Worm (Caenorhabditis elegans) whole organism, midembryonic: ENCODE data around the gene rgs-7.

Experiments
- flt-1 ChIP-seq: fragments of 200-800 bp; sonication (Bioruptor generic); IDR thresholded peaks from 2 replicates; pipeline ENCODE4 v1.3.6; 2022; ENCODE audit warnings: missing genetic modification characterization, missing compliant biosample characterization
- ref-1 ChIP-seq: fragments of 200-800 bp; sonication (Bioruptor generic); conservative IDR thresholded peaks from 2 replicates; pipeline ENCODE4 v1.3.6; 2022; ENCODE audit warnings: missing genetic modification reagents, missing genetic modification characterization, missing compliant biosample characterization

DNA sequence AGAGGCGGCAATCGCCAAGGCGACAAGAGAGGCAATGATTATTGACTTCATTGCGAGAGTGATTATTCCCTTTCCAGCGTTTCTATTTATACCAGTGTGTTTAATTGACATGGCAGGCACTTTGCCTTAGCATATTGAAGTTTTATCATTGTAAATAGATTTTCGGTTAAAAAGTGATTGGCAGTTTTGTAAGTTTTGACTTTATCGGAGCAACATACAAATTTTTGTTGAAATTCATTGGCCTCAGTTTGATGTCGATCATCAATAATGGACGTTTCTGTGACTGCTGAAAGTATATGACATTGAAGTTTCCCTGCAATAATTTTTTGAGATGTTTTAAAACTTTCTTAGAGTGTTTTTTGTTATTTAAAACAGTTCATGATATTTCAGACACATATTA, 30.1 kb downstream of the rgs-7 start, which contains the start of gene vit-3:
- no peak for TF ChIP-seq ref-1
- no peak for TF ChIP-seq flt-1
